Worm (Caenorhabditis elegans) whole organism, L4 larva: ENCODE measurements around the gene R13D11.3.
"Not testable (repeated sequence)": the region's sequence is repeated elsewhere in the genome, so short reads cannot be mapped to it uniquely, and the experiment has no call there.

Experiments used
- F44E2.7 ChIP-seq: fragments of 200-800 bp; sonication (Bioruptor generic); IDR thresholded peaks from 2 replicates; pipeline ENCODE4 v2.1.2; 2022; ENCODE audit warnings: missing genetic modification characterization, missing compliant biosample characterization
- ZK337.2 ChIP-seq: fragments of 200-800 bp; sonication (Bioruptor generic); IDR thresholded peaks from 2 replicates; pipeline ENCODE4 v1.3.6; 2022; ENCODE audit warnings: missing genetic modification reagents, missing genetic modification characterization, missing compliant biosample characterization
- ceh-20 ChIP-seq: fragments of 200-800 bp; sonication (Bioruptor generic); IDR thresholded peaks from 2 replicates; pipeline ENCODE4 v1.3.6; 2022; ENCODE audit warnings: missing genetic modification reagents, missing genetic modification characterization, missing compliant biosample characterization
- ceh-32 ChIP-seq: sonication (generic microtip); optimal IDR thresholded peaks from 2 replicates; lab custom pipeline; 2016; ENCODE audit warnings: mild to moderate bottlenecking, missing genetic modification characterization, missing compliant biosample characterization; ENCODE audit not compliant: poor library complexity
- ceh-44 ChIP-seq: fragments of 200-800 bp; sonication (Bioruptor generic); IDR thresholded peaks from 2 replicates; pipeline ENCODE4 v1.3.6; 2022; ENCODE audit warnings: missing genetic modification reagents, missing genetic modification characterization, missing compliant biosample characterization
- ceh-82 ChIP-seq: sonication (generic microtip); optimal IDR thresholded peaks from 2 replicates; lab custom pipeline; 2017; ENCODE audit warnings: missing biosample characterization, missing genetic modification characterization
- ces-1 ChIP-seq: fragments of 150-350 bp; sonication (generic microtip); optimal IDR thresholded peaks from 4 replicates; lab custom pipeline; 2014; ENCODE audit warnings: missing biosample characterization, missing genetic modification reagents, missing genetic modification characterization
- cey-2 ChIP-seq: sonication (generic microtip); optimal IDR thresholded peaks from 3 replicates; lab custom pipeline; 2017; ENCODE audit warnings: missing genetic modification characterization, mild to moderate bottlenecking, missing compliant biosample characterization, antibody characterized with exemption, borderline replicate concordance; ENCODE audit not compliant: insufficient read depth
- ctbp-1 ChIP-seq: fragments of 200-800 bp; sonication (Bioruptor generic); IDR thresholded peaks from 2 replicates; pipeline ENCODE4 v1.3.6; 2022; ENCODE audit warnings: missing genetic modification reagents, missing genetic modification characterization, missing compliant biosample characterization
- dmd-6 ChIP-seq: fragments of 200-800 bp; sonication (Bioruptor generic); IDR thresholded peaks from 2 replicates; pipeline ENCODE4 v1.3.6; 2022; ENCODE audit warnings: missing genetic modification reagents, missing genetic modification characterization, missing compliant biosample characterization
- dmd-8 ChIP-seq: fragments of 200-800 bp; sonication (Bioruptor generic); IDR thresholded peaks from 2 replicates; pipeline ENCODE4 v1.3.6; 2022; ENCODE audit warnings: missing genetic modification characterization, missing compliant biosample characterization
- dmd-9 ChIP-seq: fragments of 200-800 bp; sonication (Bioruptor generic); IDR thresholded peaks from 2 replicates; pipeline ENCODE4 v1.3.6; 2022; ENCODE audit warnings: missing genetic modification reagents, missing genetic modification characterization, missing compliant biosample characterization
- fkh-10 ChIP-seq: fragments of 150-350 bp; optimal IDR thresholded peaks from 2 replicates; lab custom pipeline; 2014; ENCODE audit warnings: missing biosample characterization, missing genetic modification reagents, missing genetic modification characterization
- jun-1 ChIP-seq: fragments of 150-350 bp; optimal IDR thresholded peaks from 2 replicates; lab custom pipeline; 2014; ENCODE audit warnings: missing biosample characterization, missing genetic modification reagents, missing genetic modification characterization
- lsy-2 ChIP-seq, 2 experiments: fragments of 150-350 bp in 1 of 2; sonication (generic microtip) in 1 of 2; optimal IDR thresholded peaks; 2 replicates each; lab custom pipeline; 2014 to 2017; ENCODE audit warnings: missing biosample characterization in 2 of 2, missing genetic modification characterization in 2 of 2
- mdl-1 ChIP-seq, 2 experiments: fragments of 150-350 bp in 1 of 2; sonication (generic microtip) in 1 of 2; optimal IDR thresholded peaks; 2 replicates each; lab custom pipeline; 2014 to 2017; ENCODE audit warnings: missing biosample characterization in 2 of 2, missing genetic modification characterization in 2 of 2
- nhr-102 ChIP-seq: sonication (generic microtip); optimal IDR thresholded peaks from 2 replicates; lab custom pipeline; 2016; ENCODE audit warnings: mild to moderate bottlenecking, missing genetic modification characterization, moderate library complexity, missing compliant biosample characterization
- nhr-42 ChIP-seq: fragments of 200-800 bp; sonication (Bioruptor generic); IDR thresholded peaks from 2 replicates; pipeline ENCODE4 v1.3.6; 2022; ENCODE audit warnings: missing genetic modification characterization, missing compliant biosample characterization
- nhr-48 ChIP-seq: sonication (generic microtip); optimal IDR thresholded peaks from 2 replicates; lab custom pipeline; 2016; ENCODE audit warnings: mild to moderate bottlenecking, missing genetic modification characterization, missing compliant biosample characterization
- nhr-77 ChIP-seq: fragments of 150-350 bp; optimal IDR thresholded peaks from 2 replicates; lab custom pipeline; 2014; ENCODE audit warnings: missing biosample characterization, missing genetic modification characterization
- pha-4 ChIP-seq, 2 experiments: fragments of 150-350 bp in 1 of 2; fragments of 200-800 bp in 1 of 2; sonication (Bioruptor generic) in 1 of 2; IDR thresholded peaks in 1 of 2; optimal IDR thresholded peaks in 1 of 2; 2 replicates each; pipeline versions ENCODE4 v1.3.6 to Lab custom; 2014 to 2022; ENCODE audit warnings: missing genetic modification characterization in 2 of 2, missing genetic modification reagents in 2 of 2, missing biosample characterization in 1 of 2, missing compliant biosample characterization in 1 of 2
- rbr-2 ChIP-seq: sonication (generic microtip); optimal IDR thresholded peaks from 2 replicates; lab custom pipeline; 2016; ENCODE audit warnings: missing genotype, missing genetic modification characterization, missing compliant biosample characterization
- unc-130 ChIP-seq: sonication (generic microtip); optimal IDR thresholded peaks from 2 replicates; lab custom pipeline; 2016; ENCODE audit warnings: missing genetic modification reagents, missing genetic modification characterization, missing compliant biosample characterization
- unc-62 ChIP-seq, 3 experiments: fragments of 150-350 bp in 1 of 3; sonication (generic microtip); optimal IDR thresholded peaks in 2 of 3; peaks in 1 of 3; 1 replicate in 1 of 3; 2 replicates in 2 of 3; lab custom pipeline; 2014 to 2017; ENCODE audit warnings: missing biosample characterization in 3 of 3, missing genetic modification characterization in 3 of 3, missing genetic modification reagents in 3 of 3, missing genotype in 1 of 3
- zfp-3 ChIP-seq: fragments of 200-800 bp; sonication (Bioruptor generic); conservative IDR thresholded peaks from 2 replicates; pipeline ENCODE4 v1.3.6; 2022; ENCODE audit warnings: missing genetic modification reagents, missing genetic modification characterization, missing compliant biosample characterization
- zip-11 ChIP-seq: fragments of 200-800 bp; sonication (Bioruptor generic); IDR thresholded peaks from 2 replicates; pipeline ENCODE4 v1.3.6; 2022; ENCODE audit warnings: missing genetic modification characterization, missing compliant biosample characterization
- zip-2 ChIP-seq: fragments of 150-350 bp; optimal IDR thresholded peaks from 2 replicates; lab custom pipeline; 2014; ENCODE audit warnings: missing biosample characterization, missing genetic modification characterization

R13D11.3 gene

ce11 chrV:808260-808659 lies 6.6 kb upstream of the R13D11.3 start:
- no peak for TF ChIP-seq rbr-2 (tag; lab: Kevin White, UChicago)
- TF ChIP-seq ceh-44 (GFP tag; lab: Robert Waterston, UW), result no peak
- TF ChIP-seq unc-62 (GFP tag; optimal IDR thresholded peaks at IDR 0.05 in 1 of 2; lab: Kevin White, UChicago), result peak in 1 of 2 experiments; percentile 90
- no peak for TF ChIP-seq unc-62 (tag; optimal IDR thresholded peaks at IDR 0.05; lab: Kevin White, UChicago)

DNA sequence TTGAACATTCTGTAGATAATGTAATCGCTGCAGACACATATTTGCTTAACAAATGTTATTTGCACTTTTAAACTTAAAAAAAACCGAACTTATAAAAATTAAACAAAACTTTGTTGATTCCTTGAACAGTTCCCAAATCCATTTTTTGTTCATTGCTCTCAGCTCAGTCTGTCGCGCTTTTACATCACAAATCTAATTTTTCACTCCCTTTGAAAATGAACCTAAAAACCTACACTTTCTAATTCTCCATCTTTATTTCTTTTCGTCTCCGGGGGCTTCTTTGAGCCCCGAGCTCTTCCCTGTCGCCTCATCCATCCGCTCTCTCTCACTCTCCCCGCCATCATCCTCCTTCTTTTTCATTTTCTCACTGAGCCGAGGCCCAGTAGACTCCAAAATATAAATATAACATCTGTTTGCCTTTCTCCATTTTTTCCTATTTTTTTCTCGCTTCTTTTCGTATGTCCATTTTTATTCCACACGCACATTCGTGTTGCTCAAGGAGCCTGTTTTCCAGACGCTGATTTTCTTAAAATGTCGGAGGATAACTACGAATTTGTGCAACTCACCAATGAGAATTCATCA lies 4.4 kb upstream of the R13D11.3 start, which contains the start of gene R13D11.4:
R13D11.4 (plus strand) TSS at position 532 of the 582 bp plus-strand sequence.
- TF ChIP-seq zfp-3 (GFP tag; lab: Robert Waterston, UW), result no peak
- peak; percentile 25 for TF ChIP-seq rbr-2 (tag; lab: Kevin White, UChicago)
- peak; percentile 27 for TF ChIP-seq fkh-10 (GFP tag; lab: Kevin White, UChicago)
- TF ChIP-seq ctbp-1, result 0 out of 2 replicates have a peak, but pooled peaks have one; percentile 29
- peak; percentile 29 for TF ChIP-seq ces-1 (GFP tag; lab: Kevin White, UChicago)

ce11 chrV:813101-813500 lies 1.7 kb upstream of the R13D11.3 start, which contains the start of gene R13D11.10:
TSS of gene R13D11.10 (minus strand) at chrV:813201.
- TF ChIP-seq zip-11 (GFP tag; lab: Robert Waterston, UW) (no peak), ceh-32 (tag; lab: Kevin White, UChicago) (no peak), dmd-8 (GFP tag; lab: Robert Waterston, UW) (no peak), F44E2.7 (no peak), cey-2 (tag; lab: Kevin White, UChicago) (no peak), nhr-48 (tag; lab: Kevin White, UChicago) (no peak), ZK337.2 (GFP tag; lab: Robert Waterston, UW) (no peak), lsy-2 (tag; optimal IDR thresholded peaks at IDR 0.05; lab: Kevin White, UChicago) (no peak), dmd-9 (no peak), nhr-102 (tag; lab: Kevin White, UChicago) (no peak), nhr-77 (tag; lab: Kevin White, UChicago) (no peak)

- TF ChIP-seq ctbp-1, result no peak
- TF ChIP-seq ces-1 (GFP tag; lab: Kevin White, UChicago), result no peak
- no peak for TF ChIP-seq zip-2
- no peak for TF ChIP-seq F44E2.7
- no peak for TF ChIP-seq jun-1
- no peak for TF ChIP-seq dmd-9
- no peak for TF ChIP-seq ceh-20 (GFP tag; lab: Robert Waterston, UW)
- TF ChIP-seq mdl-1 (tag; optimal IDR thresholded peaks at IDR 0.05; lab: Kevin White, UChicago), result no peak
- TF ChIP-seq ZK337.2 (GFP tag; lab: Robert Waterston, UW), result no peak
- TF ChIP-seq nhr-42 (GFP tag; lab: Robert Waterston, UW), result no peak
- TF ChIP-seq ceh-82 (tag; lab: Kevin White, UChicago), result no peak
Observed at ce11 chrV:817182-817581, 2.4 kb downstream of the R13D11.3 start, which contains the start of gene R13D11.1. TSS of gene R13D11.1 (plus strand) at chrV:817482.

ce11 chrV:820629-821028 lies 5.8 kb downstream of the R13D11.3 start, which contains the start of gene srx-32:
TSS of gene srx-32 (minus strand) at chrV:820729.
- TF ChIP-seq unc-62 (GFP tag; optimal IDR thresholded peaks at IDR 0.05 in 1 of 2; lab: Kevin White, UChicago), result peak in 1 of 2 experiments; percentile 30
- not testable (repeated sequence) for TF ChIP-seq unc-62 (tag; optimal IDR thresholded peaks at IDR 0.05; lab: Kevin White, UChicago)

ce11 chrV:822922-823321 lies 8.1 kb downstream of the R13D11.3 start, which contains the start of gene srx-31:
TSS of gene srx-31 (minus strand) at chrV:823022.
- not testable (repeated sequence) for TF ChIP-seq unc-130 (GFP tag; lab: Kevin White, UChicago); dmd-6 (GFP tag; lab: Robert Waterston, UW); pha-4 (GFP tag; IDR thresholded peaks at IDR 0.05; lab: Robert Waterston, UW); pha-4 (tag; optimal IDR thresholded peaks at IDR 0.05; lab: Kevin White, UChicago)
